Fruit fly (Drosophila melanogaster): ENCODE measurements around the gene Pde9.

dm6 chrX:12929817-12930216 is 32.7 kb upstream of the Pde9 start:
- no peak for TF ChIP-seq CG1620 (GFP tag; optimal IDR thresholded peaks at IDR 0.05)
- no peak for TF ChIP-seq Clk (GFP tag; optimal IDR thresholded peaks at IDR 0.05)
- TF ChIP-seq CG5204 (GFP tag; optimal IDR thresholded peaks at IDR 0.05): no peak
- no peak for TF ChIP-seq kay (GFP tag; ENCODE audit: borderline replicate concordance)
- no peak for TF ChIP-seq bab1 (GFP tag; optimal IDR thresholded peaks at IDR 0.05)
- no peak for TF ChIP-seq CG12768 (GFP tag; optimal IDR thresholded peaks at IDR 0.05)
- no peak for TF ChIP-seq CG14711 (tag; optimal IDR thresholded peaks at IDR 0.05)
- no peak for TF ChIP-seq Crg-1 (GFP tag; optimal IDR thresholded peaks at IDR 0.05)
- TF ChIP-seq ovo (GFP tag; optimal IDR thresholded peaks at IDR 0.05): no peak
- TF ChIP-seq cnc (optimal IDR thresholded peaks at IDR 0.05): no peak
- no peak for TF ChIP-seq Hr96 (GFP tag; optimal IDR thresholded peaks at IDR 0.05)
- TF ChIP-seq tj (GFP tag; optimal IDR thresholded peaks at IDR 0.05): no peak

Measured in whole organism, adult.